Worm (Caenorhabditis elegans) whole organism, late embryonic: ENCODE data around the gene T04F3.4.

Experiments used
- ama-1 ChIP-seq: fragments of 150-350 bp; optimal IDR thresholded peaks from 2 replicates; lab custom pipeline; 2014
- ceh-2 ChIP-seq: sonication (generic microtip); optimal IDR thresholded peaks from 2 replicates; lab custom pipeline; 2016; ENCODE audit warnings: missing genotype, missing genetic modification characterization, missing compliant biosample characterization
- elt-4 ChIP-seq: sonication (generic microtip); optimal IDR thresholded peaks from 2 replicates; lab custom pipeline; 2016; ENCODE audit warnings: missing genetic modification characterization, missing compliant biosample characterization
- nfya-1 ChIP-seq: sonication (generic microtip); optimal IDR thresholded peaks from 2 replicates; lab custom pipeline; 2017; ENCODE audit warnings: missing genetic modification characterization, mild to moderate bottlenecking, missing compliant biosample characterization, antibody characterized with exemption, moderate library complexity
- pqm-1 ChIP-seq: sonication (generic microtip); optimal IDR thresholded peaks from 2 replicates; lab custom pipeline; 2016; ENCODE audit warnings: missing genetic modification characterization, missing compliant biosample characterization
- unc-42 ChIP-seq: sonication (generic microtip); optimal IDR thresholded peaks from 2 replicates; lab custom pipeline; 2016; ENCODE audit warnings: missing genotype, missing genetic modification characterization, missing compliant biosample characterization

ce11 chrV:11773420-11773819 lies 10.6 kb upstream of the T04F3.4 start, which contains the start of gene bus-18:
- TF ChIP-seq pqm-1 (tag; lab: Kevin White, UChicago) = no peak
- TF ChIP-seq elt-4 (tag; lab: Kevin White, UChicago) = no peak
- TF ChIP-seq ama-1 (lab: Kevin White, UChicago) = no peak
- no peak for TF ChIP-seq unc-42 (tag; lab: Kevin White, UChicago)
- no peak for TF ChIP-seq ceh-2 (tag; lab: Kevin White, UChicago)
- TF ChIP-seq nfya-1 (tag; lab: Kevin White, UChicago) = no peak
